Fruit fly (Drosophila melanogaster) whole organism: ENCODE measurements around the gene CCAP.

Source experiments
- CG8478 ChIP-seq: fragments of >200 bp; optimal IDR thresholded peaks from 2 replicates; lab custom pipeline; 2018; ENCODE audit warnings: inconsistent platforms
- Dll ChIP-seq: fragments of >200 bp; optimal IDR thresholded peaks from 2 replicates; lab custom pipeline; 2017
- pan ChIP-seq: fragments of >200 bp; optimal IDR thresholded peaks from 2 replicates; lab custom pipeline; 2017
- psq ChIP-seq: fragments of >200 bp; optimal IDR thresholded peaks from 2 replicates; lab custom pipeline; 2017

DNA sequence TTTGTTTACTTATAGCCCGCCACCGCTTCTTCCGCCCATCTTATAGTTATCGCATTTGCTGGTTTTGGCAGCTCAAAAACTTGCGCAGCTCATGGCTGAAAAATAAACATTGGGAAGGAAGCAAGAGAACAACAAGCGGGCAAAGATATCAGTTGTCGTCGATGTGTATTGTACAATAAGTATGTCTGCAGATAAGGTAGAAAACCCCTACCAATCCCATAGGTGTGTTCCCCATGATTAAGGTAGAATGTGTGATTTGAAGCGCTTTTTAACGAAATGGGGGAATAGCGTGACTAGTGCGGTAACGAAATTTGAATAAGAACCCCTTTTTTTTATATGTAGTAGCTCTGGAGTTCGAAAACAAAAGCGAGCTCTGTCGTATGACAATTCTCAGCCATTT, 32.8 kb downstream of the CCAP start:
- TF ChIP-seq pan (no peak), CG8478 (lab: Kevin White, UChicago) (no peak), psq (no peak), Dll (lab: Kevin White, UChicago) (no peak)
